Worm (Caenorhabditis elegans): Measurements from ENCODE around the gene C25A8.1.

ce11 chrIV:7052135-7052534 lies 41.2 kb downstream of the C25A8.1 start:
- TF ChIP-seq W03F9.2 (tag; optimal IDR thresholded peaks at IDR 0.05) (no peak), him-1 (tag; optimal IDR thresholded peaks at IDR 0.05) (no peak)
